Worm (Caenorhabditis elegans) whole organism, L1 larva: Measurements from ENCODE around the gene srab-3.

ENCODE experiments used
- C16A3.4 ChIP-seq: fragments of 150-350 bp; optimal IDR thresholded peaks from 2 replicates; lab custom pipeline; 2014; ENCODE audit warnings: missing biosample characterization, missing genetic modification characterization
- aha-1 ChIP-seq: fragments of 150-350 bp; optimal IDR thresholded peaks from 2 replicates; lab custom pipeline; 2014; ENCODE audit warnings: missing biosample characterization, missing genetic modification characterization
- ama-1 ChIP-seq: fragments of 150-350 bp; optimal IDR thresholded peaks from 2 replicates; lab custom pipeline; 2014
- blmp-1 ChIP-seq: fragments of 150-350 bp; optimal IDR thresholded peaks from 2 replicates; lab custom pipeline; 2014; ENCODE audit warnings: missing biosample characterization, missing genetic modification characterization
- ceh-8 ChIP-seq: fragments of 200-800 bp; sonication (Bioruptor generic); optimal IDR thresholded peaks from 2 replicates; lab custom pipeline; 2018; ENCODE audit warnings: mild to moderate bottlenecking, missing genetic modification characterization, moderate library complexity, missing compliant biosample characterization
- ceh-82 ChIP-seq, 3 experiments: fragments of 150-350 bp in 1 of 3; sonication (generic microtip) in 2 of 3; optimal IDR thresholded peaks; 2 replicates each; lab custom pipeline; 2014 to 2017; ENCODE audit warnings: missing biosample characterization in 3 of 3, missing genetic modification characterization in 3 of 3
- ceh-90 ChIP-seq: sonication (generic microtip); optimal IDR thresholded peaks from 2 replicates; lab custom pipeline; 2016; ENCODE audit warnings: missing genetic modification characterization, missing compliant biosample characterization
- dpl-1 ChIP-seq, 3 experiments: fragments of 150-350 bp in 2 of 3; sonication (generic microtip) in 1 of 3; optimal IDR thresholded peaks; 2 replicates each; lab custom pipeline; 2014 to 2017; ENCODE audit warnings: missing biosample characterization in 3 of 3, missing genetic modification characterization in 3 of 3, missing genetic modification reagents in 3 of 3
- efl-1 ChIP-seq, 4 experiments: fragments of 150-350 bp; optimal IDR thresholded peaks in 3 of 4; peaks in 1 of 4; 1 replicate in 1 of 4; 2 replicates in 3 of 4; lab custom pipeline; 2014; ENCODE audit warnings: missing biosample characterization in 2 of 4, missing genetic modification characterization in 2 of 4, missing genetic modification reagents in 2 of 4
- egl-27 ChIP-seq, 2 experiments: fragments of 150-350 bp in 1 of 2; sonication (generic microtip); optimal IDR thresholded peaks; 3 replicates each; lab custom pipeline; 2017 to 2018; ENCODE audit warnings: missing biosample characterization in 2 of 2, missing genetic modification characterization in 2 of 2, missing genetic modification reagents in 2 of 2
- elt-3 ChIP-seq, 6 experiments: fragments of 150-350 bp in 1 of 6; sonication (generic microtip); optimal IDR thresholded peaks; 2 replicates each; lab custom pipeline; 2017 to 2018; ENCODE audit warnings: missing biosample characterization in 6 of 6, missing genetic modification characterization in 6 of 6, inconsistent platforms in 1 of 6
- ets-5 ChIP-seq: fragments of 200-800 bp; sonication (Bioruptor generic); IDR thresholded peaks from 2 replicates; pipeline ENCODE4 v1.3.6; 2022; ENCODE audit warnings: missing genetic modification characterization, missing compliant biosample characterization
- fkh-10 ChIP-seq: sonication (generic microtip); optimal IDR thresholded peaks from 2 replicates; lab custom pipeline; 2017; ENCODE audit warnings: missing biosample characterization, missing genetic modification reagents, missing genetic modification characterization
- fkh-4 ChIP-seq: sonication (generic microtip); optimal IDR thresholded peaks from 2 replicates; lab custom pipeline; 2016; ENCODE audit warnings: missing compliant biosample characterization, missing genetic modification characterization, borderline replicate concordance
- fkh-8 ChIP-seq: sonication (generic microtip); optimal IDR thresholded peaks from 2 replicates; lab custom pipeline; 2016; ENCODE audit warnings: mild to moderate bottlenecking, missing genetic modification characterization, missing compliant biosample characterization
- hlh-17 ChIP-seq: fragments of 200-800 bp; sonication (Bioruptor generic); optimal IDR thresholded peaks from 2 replicates; lab custom pipeline; 2018; ENCODE audit warnings: missing genetic modification characterization, mild to moderate bottlenecking, missing compliant biosample characterization, moderate library complexity, borderline replicate concordance
- hlh-4 ChIP-seq: sonication (generic microtip); optimal IDR thresholded peaks from 2 replicates; lab custom pipeline; 2016; ENCODE audit warnings: mild to moderate bottlenecking, missing genetic modification characterization, missing compliant biosample characterization
- lin-14 ChIP-seq: fragments of 200-800 bp; sonication (Bioruptor generic); optimal IDR thresholded peaks from 2 replicates; lab custom pipeline; 2018; ENCODE audit warnings: mild to moderate bottlenecking, missing genetic modification characterization, moderate library complexity, missing compliant biosample characterization
- lsy-2 ChIP-seq, 2 experiments: fragments of 150-350 bp; optimal IDR thresholded peaks; 2 replicates each; lab custom pipeline; 2014; ENCODE audit warnings: missing biosample characterization in 2 of 2, missing genetic modification characterization in 2 of 2
- nhr-12 ChIP-seq: sonication (generic microtip); optimal IDR thresholded peaks from 2 replicates; lab custom pipeline; 2017; ENCODE audit warnings: missing biosample characterization, missing genetic modification characterization
- nhr-28 ChIP-seq: fragments of 150-350 bp; optimal IDR thresholded peaks from 2 replicates; lab custom pipeline; 2014; ENCODE audit warnings: missing biosample characterization, missing genetic modification characterization
- nhr-77 ChIP-seq: fragments of 150-350 bp; optimal IDR thresholded peaks from 2 replicates; lab custom pipeline; 2014; ENCODE audit warnings: missing biosample characterization, missing genetic modification characterization
- nhr-84 ChIP-seq: sonication (generic microtip); optimal IDR thresholded peaks from 2 replicates; lab custom pipeline; 2017; ENCODE audit warnings: missing biosample characterization, missing genetic modification characterization
- nhr-85 ChIP-seq: sonication (generic microtip); peaks from one replicate; lab custom pipeline; 2016; ENCODE audit warnings: missing genetic modification characterization, inconsistent platforms, missing compliant biosample characterization
- nhr-90 ChIP-seq: sonication (generic microtip); optimal IDR thresholded peaks from 2 replicates; lab custom pipeline; 2016; ENCODE audit warnings: mild to moderate bottlenecking, missing genetic modification characterization, missing compliant biosample characterization; ENCODE audit not compliant: poor library complexity
- snpc-4 ChIP-seq: fragments of 150-350 bp; optimal IDR thresholded peaks from 2 replicates; lab custom pipeline; 2014; ENCODE audit warnings: missing biosample characterization, missing genetic modification characterization
- unc-30 ChIP-seq: sonication (generic microtip); optimal IDR thresholded peaks from 2 replicates; lab custom pipeline; 2017; ENCODE audit warnings: missing biosample characterization, missing genetic modification characterization
- unc-62 ChIP-seq: fragments of 150-350 bp; optimal IDR thresholded peaks from 2 replicates; lab custom pipeline; 2014; ENCODE audit warnings: missing biosample characterization, missing genetic modification reagents, missing genetic modification characterization
- unc-86 ChIP-seq: sonication (generic microtip); optimal IDR thresholded peaks from 2 replicates; lab custom pipeline; 2016; ENCODE audit warnings: missing genetic modification characterization, missing compliant biosample characterization
- unc-98 ChIP-seq: fragments of 200-800 bp; sonication (Bioruptor generic); IDR thresholded peaks from 2 replicates; pipeline ENCODE4 v1.3.6; 2022; ENCODE audit warnings: missing genetic modification characterization, missing compliant biosample characterization
- vab-15 ChIP-seq: sonication (generic microtip); optimal IDR thresholded peaks from 2 replicates; lab custom pipeline; 2017; ENCODE audit warnings: missing genotype, mild to moderate bottlenecking, missing genetic modification characterization, missing compliant biosample characterization
- zip-4 ChIP-seq: fragments of 200-800 bp; sonication (Bioruptor generic); optimal IDR thresholded peaks from 2 replicates; lab custom pipeline; 2018; ENCODE audit warnings: mild to moderate bottlenecking, missing genetic modification characterization, moderate library complexity, missing compliant biosample characterization

srab-3 gene

DNA sequence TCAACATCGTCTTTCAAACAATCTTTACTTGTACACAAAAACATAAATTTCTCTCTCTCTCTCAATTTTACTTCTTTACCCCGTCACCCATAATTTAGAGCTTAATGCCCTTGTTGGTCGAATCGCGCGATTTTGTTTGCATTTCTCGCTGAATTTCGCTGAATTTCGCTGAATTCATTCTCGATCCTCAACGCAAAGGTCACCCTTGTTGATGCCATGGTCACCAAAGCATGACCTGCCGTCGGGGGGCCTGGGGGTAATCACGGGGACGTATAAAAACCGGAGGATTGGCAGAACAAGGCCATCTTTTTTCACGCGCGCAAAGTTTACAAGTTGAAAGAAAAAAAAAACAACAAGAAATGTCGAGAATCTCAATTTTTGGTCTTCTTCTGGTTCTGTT is 22.3 kb upstream of the srab-3 start, which contains the start of gene F14F9.8:
TSS of gene F14F9.8 (plus strand) at position 301 of the 400 bp plus-strand sequence.
- TF ChIP-seq nhr-85 (peak; percentile 72), fkh-8 (tag; lab: Kevin White, UChicago) (no peak), blmp-1 (tag; lab: Kevin White, UChicago) (peak; percentile 16)
- TF ChIP-seq, all 84 proteins: peak for 2

DNA sequence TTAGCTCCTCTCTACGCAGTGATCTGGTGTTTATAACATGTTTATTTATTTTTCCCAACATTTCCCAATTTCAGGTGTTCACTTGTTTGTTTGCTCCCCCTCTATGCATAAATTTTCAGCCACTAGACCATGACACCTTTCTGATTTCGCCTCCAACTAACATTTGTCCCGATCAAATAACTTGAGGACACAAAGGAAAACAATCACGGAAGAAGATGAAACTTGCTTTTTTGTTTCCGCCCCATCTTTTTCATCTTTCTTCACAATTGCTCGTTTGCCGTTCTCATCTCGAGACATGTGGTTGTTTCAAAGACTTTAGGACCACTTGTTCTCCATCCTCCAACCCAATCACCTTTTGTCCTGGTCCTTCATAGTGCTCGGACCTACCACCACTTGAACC is 19.1 kb upstream of the srab-3 start, which contains the start of gene F14F9.5:
TSS of gene F14F9.5 (plus strand) at position 301 of the 400 bp plus-strand sequence.
- TF ChIP-seq fkh-10 (GFP tag; lab: Kevin White, UChicago) (peak; percentile 81), ceh-82 (tag; optimal IDR thresholded peaks at IDR 0.05; lab: Kevin White, UChicago) (no peak), C16A3.4 (tag; lab: Kevin White, UChicago) (no peak), vab-15 (tag; lab: Kevin White, UChicago) (no peak)
- TF ChIP-seq, all 84 proteins: peak for 1

DNA sequence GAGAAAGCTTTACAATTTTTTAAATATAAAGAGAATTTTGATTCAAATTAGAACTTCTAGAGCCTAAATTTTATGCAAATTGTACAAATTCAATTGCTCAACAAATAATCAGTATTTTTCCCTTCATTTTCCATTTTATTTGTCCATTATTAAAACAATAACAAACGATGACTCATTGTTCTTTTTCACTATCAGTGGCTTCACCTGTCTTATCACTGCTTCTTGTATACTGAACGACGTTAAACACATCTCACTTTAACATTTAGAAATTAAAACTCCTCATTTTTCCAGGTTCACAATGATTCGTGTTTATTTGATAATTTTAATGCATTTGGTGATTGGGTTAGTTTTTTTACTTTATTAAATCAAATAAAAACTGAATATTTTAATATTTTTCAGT is 12.0 kb upstream of the srab-3 start, which contains the start of gene sid-1:
TSS of gene sid-1 (plus strand) at position 292 of the 400 bp plus-strand sequence.
- no peak for TF ChIP-seq hlh-17 (GFP tag; lab: Kevin White, UChicago)
- TF ChIP-seq egl-27 (tag; optimal IDR thresholded peaks at IDR 0.05; lab: Kevin White, UChicago) = no peak
- no peak for TF ChIP-seq lin-14 (GFP tag; lab: Kevin White, UChicago)
- TF ChIP-seq unc-62 = no peak
- no peak for TF ChIP-seq hlh-4 (tag; lab: Kevin White, UChicago)
- no peak for TF ChIP-seq nhr-77 (tag; lab: Kevin White, UChicago)
- TF ChIP-seq nhr-12 (tag; lab: Kevin White, UChicago) = no peak
- TF ChIP-seq snpc-4 = no peak
- TF ChIP-seq ets-5 (GFP tag; lab: Robert Waterston, UW) = no peak
- no peak for TF ChIP-seq fkh-4 (tag; lab: Kevin White, UChicago)
- TF ChIP-seq zip-4 (GFP tag; lab: Kevin White, UChicago) = no peak
- no peak for TF ChIP-seq aha-1

DNA sequence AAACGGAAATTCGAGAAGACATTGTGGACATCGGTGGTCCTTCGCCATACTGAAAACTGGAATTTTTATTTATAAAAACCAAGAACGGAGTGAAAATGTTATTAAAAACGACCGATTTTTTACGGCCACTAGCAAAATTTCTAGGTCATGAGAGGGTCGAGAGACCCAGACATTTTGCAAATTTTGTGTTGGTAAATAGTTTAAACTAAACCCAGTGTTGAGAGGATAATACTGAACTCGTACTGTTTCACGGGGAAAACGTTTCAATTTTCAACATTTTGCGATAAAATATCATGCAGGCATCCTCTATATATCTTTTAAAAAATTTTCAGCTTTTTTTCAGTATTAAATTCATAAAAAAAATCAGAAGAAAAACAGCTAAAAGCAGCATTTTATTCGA is 11.4 kb upstream of the srab-3 start, which contains the start of gene C04F5.9:
TSS of gene C04F5.9 (minus strand) at position 101 of the 400 bp plus-strand sequence.
- no peak for TF ChIP-seq dpl-1 (GFP tag; optimal IDR thresholded peaks at IDR 0.05; lab: Kevin White, UChicago)
- TF ChIP-seq nhr-90 (tag; lab: Kevin White, UChicago) = no peak
- TF ChIP-seq ceh-8 = no peak
- no peak for TF ChIP-seq nhr-12 (tag; lab: Kevin White, UChicago)
- TF ChIP-seq lsy-2 (tag; optimal IDR thresholded peaks at IDR 0.05; lab: Kevin White, UChicago) = peak in 1 of 2 experiments; percentile 8
- no peak for TF ChIP-seq ceh-90 (tag; lab: Kevin White, UChicago)
- peak in 1 of 2 experiments; percentile 9 for TF ChIP-seq efl-1 (optimal IDR thresholded peaks at IDR 0.05; lab: Kevin White, UChicago)
- TF ChIP-seq efl-1 (GFP tag; optimal IDR thresholded peaks at IDR 0.05 in 1 of 2; lab: Kevin White, UChicago) = no peak
- no peak for TF ChIP-seq C16A3.4 (tag; lab: Kevin White, UChicago)
- TF ChIP-seq ama-1 (lab: Kevin White, UChicago) = no peak
- no peak for TF ChIP-seq hlh-4 (tag; lab: Kevin White, UChicago)
- no peak for TF ChIP-seq unc-86 (tag; lab: Kevin White, UChicago)

DNA sequence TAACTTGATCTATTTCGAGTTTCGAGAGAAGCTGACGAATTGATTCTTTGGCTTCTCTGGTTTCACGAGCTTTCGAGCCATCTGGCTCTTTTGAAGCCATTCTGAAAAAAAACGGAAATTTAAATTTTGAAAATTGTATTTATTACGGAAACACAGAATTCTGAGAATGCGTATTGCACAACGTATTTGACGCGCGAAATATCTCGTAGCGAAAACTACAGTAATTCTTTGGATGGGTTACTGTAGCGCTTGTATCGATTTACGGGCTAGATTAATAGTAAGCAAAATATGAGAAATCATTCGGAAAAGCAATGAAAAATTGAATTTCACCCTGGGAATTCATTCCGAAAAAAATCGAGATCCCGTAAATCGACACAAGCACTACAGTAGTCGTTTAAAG is 5.9 kb upstream of the srab-3 start, which contains the start of gene C04F5.8:
TSS of gene C04F5.8 (minus strand) at position 101 of the 400 bp plus-strand sequence.
- TF ChIP-seq unc-62 (no peak), unc-98 (GFP tag; lab: Robert Waterston, UW) (no peak), nhr-84 (tag; lab: Kevin White, UChicago) (no peak), nhr-77 (tag; lab: Kevin White, UChicago) (no peak), nhr-28 (tag; lab: Kevin White, UChicago) (no peak), unc-30 (no peak), elt-3 (tag; optimal IDR thresholded peaks at IDR 0.05; lab: Kevin White, UChicago) (no peak)
